Fruit fly (Drosophila melanogaster) whole organism, embryonic: ENCODE measurements around the gene RhoGAPp190.

ENCODE experiments used
- Blimp-1 ChIP-seq: fragments of 200-800 bp; sonication (Bioruptor generic); optimal IDR thresholded peaks from 3 replicates; lab custom pipeline; 2018; ENCODE audit warnings: missing biosample characterization, missing genetic modification characterization, mild to moderate bottlenecking, moderate library complexity, missing genetic modification reagents
- CG10543 ChIP-seq: fragments of 200-800 bp; sonication (Bioruptor generic); optimal IDR thresholded peaks from 3 replicates; lab custom pipeline; 2017; ENCODE audit warnings: missing biosample characterization, mild to moderate bottlenecking, missing genetic modification characterization, moderate library complexity
- CG12071 ChIP-seq: fragments of 200-800 bp; sonication (Bioruptor generic); optimal IDR thresholded peaks from 3 replicates; lab custom pipeline; 2018; ENCODE audit warnings: missing biosample characterization, mild to moderate bottlenecking, missing genetic modification characterization
- CG12942 ChIP-seq: fragments of 200-800 bp; sonication (Bioruptor generic); optimal IDR thresholded peaks from 3 replicates; lab custom pipeline; 2016; ENCODE audit warnings: missing biosample characterization, missing genetic modification characterization
- CG13775 ChIP-seq: fragments of 200-800 bp; sonication (Bioruptor generic); optimal IDR thresholded peaks from 3 replicates; lab custom pipeline; 2017; ENCODE audit warnings: missing biosample characterization, mild to moderate bottlenecking, missing genetic modification characterization
- CG1529 ChIP-seq: fragments of 200-800 bp; sonication (Bioruptor generic); optimal IDR thresholded peaks from 3 replicates; lab custom pipeline; 2018; ENCODE audit warnings: missing biosample characterization, missing genetic modification characterization
- CG1792 ChIP-seq: fragments of 200-800 bp; sonication (Bioruptor generic); optimal IDR thresholded peaks from 2 replicates; lab custom pipeline; 2016; ENCODE audit warnings: missing biosample characterization, missing genetic modification characterization
- CG18764 ChIP-seq: fragments of 200-800 bp; sonication (Bioruptor generic); optimal IDR thresholded peaks from 3 replicates; lab custom pipeline; 2016; ENCODE audit warnings: missing biosample characterization, missing genetic modification characterization
- CG2120 ChIP-seq: fragments of 200-800 bp; sonication (Bioruptor generic); optimal IDR thresholded peaks from 3 replicates; lab custom pipeline; 2016; ENCODE audit warnings: missing biosample characterization, missing genetic modification characterization
- CG2678 ChIP-seq: fragments of 200-800 bp; sonication (Bioruptor generic); optimal IDR thresholded peaks from 3 replicates; lab custom pipeline; 2019; ENCODE audit warnings: missing biosample characterization, mild to moderate bottlenecking, missing genetic modification characterization, moderate library complexity
- CG30020 ChIP-seq: fragments of 200-800 bp; optimal IDR thresholded peaks from 2 replicates; lab custom pipeline; 2019; ENCODE audit warnings: missing biosample characterization, mild to moderate bottlenecking, missing genetic modification characterization, moderate library complexity
- CG3838 ChIP-seq: fragments of 200-800 bp; sonication (Bioruptor generic); optimal IDR thresholded peaks from 3 replicates; lab custom pipeline; 2016; ENCODE audit warnings: missing biosample characterization, missing genetic modification characterization
- CG4404 ChIP-seq: fragments of 200-800 bp; sonication (Bioruptor generic); IDR thresholded peaks from 2 replicates; pipeline ENCODE4 v1.3.6; 2022; ENCODE audit warnings: missing biosample characterization, missing genetic modification characterization
- CG6175 ChIP-seq: fragments of 200-800 bp; sonication (Bioruptor generic); IDR thresholded peaks from 3 replicates; pipeline ENCODE4 v1.3.6; 2022; ENCODE audit warnings: missing biosample characterization, missing genetic modification characterization
- CG6854 ChIP-seq: fragments of 200-800 bp; sonication (Bioruptor generic); optimal IDR thresholded peaks from 3 replicates; lab custom pipeline; 2017; ENCODE audit warnings: missing biosample characterization, mild to moderate bottlenecking, missing genetic modification characterization
- CG9817 ChIP-seq: fragments of 200-800 bp; sonication (Bioruptor generic); optimal IDR thresholded peaks from 2 replicates; lab custom pipeline; 2018; ENCODE audit warnings: missing biosample characterization, mild to moderate bottlenecking, missing genetic modification characterization, moderate library complexity
- CTCF ChIP-seq: fragments of 200-800 bp; sonication (Bioruptor generic); optimal IDR thresholded peaks from 2 replicates; lab custom pipeline; 2017; ENCODE audit warnings: missing biosample characterization, mild to moderate bottlenecking, missing genetic modification characterization, moderate library complexity
- Ets97D ChIP-seq: fragments of 200-800 bp; sonication (Bioruptor generic); optimal IDR thresholded peaks from 3 replicates; lab custom pipeline; 2016; ENCODE audit warnings: missing biosample characterization, missing genetic modification characterization
- HmgD ChIP-seq: fragments of 200-800 bp; sonication (Bioruptor generic); optimal IDR thresholded peaks from 3 replicates; lab custom pipeline; 2016; ENCODE audit warnings: missing biosample characterization, missing genetic modification characterization
- Hr78 ChIP-seq, 2 experiments: fragments of 200-800 bp in 1 of 2; fragments of >200 bp in 1 of 2; sonication (Bioruptor generic) in 1 of 2; optimal IDR thresholded peaks; 2 replicates each; lab custom pipeline; 2017 to 2019; ENCODE audit warnings: missing biosample characterization in 2 of 2, missing genetic modification characterization in 2 of 2, mild to moderate bottlenecking in 1 of 2, moderate library complexity in 1 of 2
- Kr ChIP-seq: fragments of 200-800 bp; sonication (Bioruptor generic); optimal IDR thresholded peaks from 2 replicates; lab custom pipeline; 2017; ENCODE audit warnings: missing biosample characterization, mild to moderate bottlenecking, missing genetic modification characterization
- NC2β ChIP-seq: fragments of 200-800 bp; sonication (Bioruptor generic); optimal IDR thresholded peaks from 2 replicates; lab custom pipeline; 2016; ENCODE audit warnings: missing biosample characterization, missing genetic modification characterization
- Nf-YB ChIP-seq: fragments of 200-800 bp; sonication (Bioruptor generic); optimal IDR thresholded peaks from 3 replicates; lab custom pipeline; 2019; ENCODE audit warnings: missing biosample characterization, mild to moderate bottlenecking, missing genetic modification characterization, moderate library complexity
- NfI ChIP-seq: fragments of 200-800 bp; sonication (Bioruptor generic); optimal IDR thresholded peaks from 3 replicates; lab custom pipeline; 2018; ENCODE audit warnings: missing biosample characterization, mild to moderate bottlenecking, missing genetic modification characterization, moderate library complexity
- Pdp1 ChIP-seq, 2 experiments: fragments of 200-800 bp; sonication (Bioruptor generic); optimal IDR thresholded peaks; 3 replicates each; lab custom pipeline; 2016; ENCODE audit warnings: missing biosample characterization in 2 of 2, missing genetic modification characterization in 2 of 2, mild to moderate bottlenecking in 1 of 2, moderate library complexity in 1 of 2
- Sox102F ChIP-seq: fragments of 200-800 bp; sonication (Bioruptor generic); optimal IDR thresholded peaks from 2 replicates; lab custom pipeline; 2018; ENCODE audit warnings: missing biosample characterization, mild to moderate bottlenecking, missing genetic modification characterization, moderate library complexity
- YL-1 ChIP-seq: fragments of 200-800 bp; sonication (Bioruptor generic); optimal IDR thresholded peaks from 3 replicates; lab custom pipeline; 2017; ENCODE audit warnings: missing biosample characterization, mild to moderate bottlenecking, missing genetic modification characterization
- cas ChIP-seq: fragments of 200-800 bp; sonication (Bioruptor generic); IDR thresholded peaks from 2 replicates; pipeline ENCODE4 v1.3.6; 2022; ENCODE audit warnings: missing biosample characterization, missing genetic modification characterization
- cato ChIP-seq: fragments of 200-800 bp; sonication (Bioruptor generic); optimal IDR thresholded peaks from 2 replicates; lab custom pipeline; 2016; ENCODE audit warnings: missing biosample characterization, missing genetic modification characterization, borderline replicate concordance
- en ChIP-seq: fragments of 200-800 bp; sonication (Bioruptor generic); optimal IDR thresholded peaks from 2 replicates; lab custom pipeline; 2016; ENCODE audit warnings: missing biosample characterization, missing genetic modification characterization
- gem ChIP-seq: fragments of 200-800 bp; sonication (Bioruptor generic); optimal IDR thresholded peaks from 2 replicates; lab custom pipeline; 2019; ENCODE audit warnings: missing biosample characterization, mild to moderate bottlenecking, missing genetic modification characterization, moderate library complexity
- gt ChIP-seq: fragments of 200-800 bp; sonication (Bioruptor generic); IDR thresholded peaks from 2 replicates; pipeline ENCODE4 v1.3.6; 2022; ENCODE audit warnings: missing biosample characterization, missing genetic modification characterization
- kay ChIP-seq: fragments of 200-800 bp; sonication (Bioruptor generic); optimal IDR thresholded peaks from 2 replicates; lab custom pipeline; 2016; ENCODE audit warnings: missing biosample characterization, missing genetic modification characterization
- ken ChIP-seq: fragments of 200-800 bp; sonication (Bioruptor generic); IDR thresholded peaks from 3 replicates; pipeline ENCODE4 v1.3.6; 2022; ENCODE audit warnings: missing biosample characterization, missing genetic modification characterization
- klu ChIP-seq: fragments of 200-800 bp; sonication (Bioruptor generic); IDR thresholded peaks from 2 replicates; pipeline ENCODE4 v1.3.6; 2022; ENCODE audit warnings: missing biosample characterization, missing genetic modification characterization
- lmd ChIP-seq: fragments of 200-800 bp; sonication (Bioruptor generic); IDR thresholded peaks from 2 replicates; pipeline ENCODE4 v1.3.6; 2022; ENCODE audit warnings: missing biosample characterization, missing genetic modification characterization
- mirr ChIP-seq: fragments of 200-800 bp; sonication (Bioruptor generic); optimal IDR thresholded peaks from 3 replicates; lab custom pipeline; 2018; ENCODE audit warnings: missing biosample characterization, mild to moderate bottlenecking, missing genetic modification characterization
- nmo ChIP-seq: fragments of 200-800 bp; sonication (Bioruptor generic); optimal IDR thresholded peaks from 2 replicates; lab custom pipeline; 2018; ENCODE audit warnings: missing biosample characterization, mild to moderate bottlenecking, missing genetic modification characterization, moderate library complexity
- pan ChIP-seq, 4 experiments: fragments of >200 bp in 3 of 4; fragments of 200-800 bp in 1 of 4; sonication (Bioruptor generic) in 1 of 4; optimal IDR thresholded peaks in 3 of 4; IDR thresholded peaks in 1 of 4; 2 replicates each; pipeline versions ENCODE4 v1.3.6 to Lab custom; 2017 to 2022; ENCODE audit warnings: missing biosample characterization in 2 of 4, missing genetic modification characterization in 2 of 4, mixed read lengths in 1 of 4
- pb ChIP-seq: fragments of 200-800 bp; sonication (Bioruptor generic); optimal IDR thresholded peaks from 3 replicates; lab custom pipeline; 2016; ENCODE audit warnings: missing biosample characterization, missing genetic modification characterization
- pzg ChIP-seq: fragments of 200-800 bp; sonication (Bioruptor generic); optimal IDR thresholded peaks from 3 replicates; lab custom pipeline; 2018; ENCODE audit warnings: missing biosample characterization, mild to moderate bottlenecking, missing genetic modification characterization, moderate library complexity
- ro ChIP-seq: fragments of 200-800 bp; sonication (Bioruptor generic); IDR thresholded peaks from 2 replicates; pipeline ENCODE4 v1.3.6; 2022; ENCODE audit warnings: missing biosample characterization, missing genetic modification characterization
- slou ChIP-seq: fragments of 200-800 bp; sonication (Bioruptor generic); optimal IDR thresholded peaks from 3 replicates; lab custom pipeline; 2016; ENCODE audit warnings: missing biosample characterization, missing genetic modification characterization
- slp2 ChIP-seq: fragments of 200-800 bp; sonication (Bioruptor generic); optimal IDR thresholded peaks from 2 replicates; lab custom pipeline; 2016; ENCODE audit warnings: missing biosample characterization, missing genetic modification characterization
- stwl ChIP-seq: fragments of 200-800 bp; sonication (Bioruptor generic); optimal IDR thresholded peaks from 3 replicates; lab custom pipeline; 2018; ENCODE audit warnings: missing biosample characterization, mild to moderate bottlenecking, missing genetic modification characterization, moderate library complexity
- tna ChIP-seq: fragments of 200-800 bp; sonication (Bioruptor generic); IDR thresholded peaks from 2 replicates; pipeline ENCODE4 v1.3.6; 2022; ENCODE audit warnings: missing biosample characterization, missing genetic modification characterization; ENCODE audit not compliant: partially characterized antibody
- toy ChIP-seq: fragments of 200-800 bp; sonication (Bioruptor generic); IDR thresholded peaks from 2 replicates; pipeline ENCODE4 v1.3.6; 2022; ENCODE audit warnings: missing biosample characterization, missing genetic modification characterization
- twi ChIP-seq: fragments of 200-800 bp; optimal IDR thresholded peaks from 2 replicates; lab custom pipeline; 2019; ENCODE audit warnings: missing biosample characterization, mild to moderate bottlenecking, missing genetic modification characterization, moderate library complexity
- tx ChIP-seq: fragments of 200-800 bp; sonication (Bioruptor generic); optimal IDR thresholded peaks from 2 replicates; lab custom pipeline; 2016; ENCODE audit warnings: missing biosample characterization, missing genetic modification characterization
- usp ChIP-seq: fragments of >200 bp; optimal IDR thresholded peaks from 2 replicates; lab custom pipeline; 2017; ENCODE audit warnings: missing biosample characterization, missing genetic modification characterization

RhoGAPp190 gene

DNA sequence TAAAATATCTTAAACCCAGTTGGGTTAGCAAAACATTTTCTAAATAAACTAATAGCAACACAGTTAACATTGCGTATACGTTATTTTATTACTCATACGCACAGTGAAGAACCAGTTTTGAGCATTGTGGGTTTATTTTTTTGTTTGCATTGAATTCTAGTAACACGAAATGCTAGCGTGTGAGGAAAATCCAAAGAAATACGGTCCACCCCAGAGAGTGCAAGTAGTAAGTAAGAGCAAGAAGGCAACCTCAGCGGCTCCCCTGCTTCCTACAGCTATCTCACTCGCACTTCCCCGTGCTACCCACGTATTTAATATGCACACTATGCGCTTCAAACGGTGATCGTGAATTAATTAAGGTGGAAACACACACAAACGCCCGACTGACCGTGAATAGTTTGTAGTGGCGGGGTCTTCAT, 27.4 kb downstream of the RhoGAPp190 start (continued):
- TF ChIP-seq Pdp1 (GFP tag; optimal IDR thresholded peaks at IDR 0.05; lab: Kevin White, UChicago) (peak; percentile 65 to 79), NC2β (GFP tag; lab: Kevin White, UChicago) (peak; percentile 55), CG12071 (GFP tag; lab: Kevin White, UChicago) (peak; percentile 94), CG1792 (GFP tag; lab: Kevin White, UChicago) (peak; percentile 82), Kr (no peak), tx (GFP tag; lab: Kevin White, UChicago) (peak; percentile 68), Nf-YB (GFP tag; lab: Kevin White, UChicago) (peak; percentile 67), cato (GFP tag; lab: Kevin White, UChicago) (peak; percentile 42), usp (GFP tag; lab: Kevin White, UChicago) (no peak), CG1529 (GFP tag; lab: Kevin White, UChicago) (peak; percentile 81), gt (no peak), ken (GFP tag; lab: Robert Waterston, UW) (0 out of 3 replicates have a peak, but pooled peaks have one; percentile 50), Hr78 (GFP tag; optimal IDR thresholded peaks at IDR 0.05; lab: Kevin White, UChicago) (peak in 1 of 2 experiments; percentile 72), Blimp-1 (GFP tag; lab: Kevin White, UChicago) (peak; percentile 85), toy (0 out of 2 replicates have a peak, but pooled peaks have one; percentile 32), nmo (GFP tag; lab: Kevin White, UChicago) (peak; percentile 91), twi (peak; percentile 58), CG10543 (GFP tag; lab: Kevin White, UChicago) (peak; percentile 85), Sox102F (GFP tag; lab: Kevin White, UChicago) (peak; percentile 90), CG4404 (GFP tag; lab: Robert Waterston, UW) (no peak; the same call in 1 of the 2 replicates), kay (GFP tag; lab: Kevin White, UChicago) (peak; percentile 72), CG2120 (GFP tag; lab: Kevin White, UChicago) (peak; percentile 86), slou (GFP tag; lab: Kevin White, UChicago) (peak; percentile 61), pb (peak; percentile 88), CG30020 (peak; percentile 60), CG9817 (tag; lab: Kevin White, UChicago) (peak; percentile 89), YL-1 (GFP tag; lab: Kevin White, UChicago) (peak; percentile 58), pan (optimal IDR thresholded peaks at IDR 0.05; lab: Kevin White, UChicago) (no peak), pan (GFP tag; optimal IDR thresholded peaks at IDR 0.05 in 1 of 2, IDR thresholded peaks at IDR 0.05 in 1 of 2) (peak in 1 of 2 experiments; percentile 79), tna (GFP tag; lab: Robert Waterston, UW) (no peak), HmgD (GFP tag; lab: Kevin White, UChicago) (peak; percentile 42), NfI (GFP tag; lab: Kevin White, UChicago) (peak; percentile 92), klu (peak; percentile 50), CG3838 (GFP tag; lab: Kevin White, UChicago) (peak; percentile 37), CTCF (GFP tag; lab: Kevin White, UChicago) (peak; percentile 66), CG12942 (GFP tag; lab: Kevin White, UChicago) (peak; percentile 65), lmd (peak; percentile 82), ro (0 out of 2 replicates have a peak, but pooled peaks have one; percentile 14), CG6175 (GFP tag; lab: Robert Waterston, UW) (peak; percentile 43; the same call in 1 of the 3 replicates), slp2 (peak; percentile 81), CG13775 (GFP tag; lab: Kevin White, UChicago) (peak; percentile 76), en (GFP tag; lab: Kevin White, UChicago) (peak; percentile 55), stwl (tag; lab: Kevin White, UChicago) (no peak), CG2678 (tag; lab: Kevin White, UChicago) (peak; percentile 94), gem (tag; lab: Kevin White, UChicago) (peak; percentile 93), pzg (GFP tag; lab: Kevin White, UChicago) (peak; percentile 9), CG6854 (GFP tag; lab: Kevin White, UChicago) (peak; percentile 91), CG18764 (GFP tag; lab: Kevin White, UChicago) (peak; percentile 62), mirr (peak; percentile 78), cas (GFP tag; lab: Robert Waterston, UW) (0 out of 2 replicates have a peak, but pooled peaks have one; percentile 35), Ets97D (GFP tag; lab: Kevin White, UChicago) (peak; percentile 72)
